Fruit fly (Drosophila melanogaster): ENCODE measurements around the gene Drsl2.

The Drsl2 gene

dm6 chr3L:3276930-3277329, 37.2 kb upstream of the Drsl2 start:
- peak; percentile 9 for TF ChIP-seq Eip78C (GFP tag)
- TF ChIP-seq Sox15 (GFP tag; optimal IDR thresholded peaks at IDR 0.05): no peak

DNA sequence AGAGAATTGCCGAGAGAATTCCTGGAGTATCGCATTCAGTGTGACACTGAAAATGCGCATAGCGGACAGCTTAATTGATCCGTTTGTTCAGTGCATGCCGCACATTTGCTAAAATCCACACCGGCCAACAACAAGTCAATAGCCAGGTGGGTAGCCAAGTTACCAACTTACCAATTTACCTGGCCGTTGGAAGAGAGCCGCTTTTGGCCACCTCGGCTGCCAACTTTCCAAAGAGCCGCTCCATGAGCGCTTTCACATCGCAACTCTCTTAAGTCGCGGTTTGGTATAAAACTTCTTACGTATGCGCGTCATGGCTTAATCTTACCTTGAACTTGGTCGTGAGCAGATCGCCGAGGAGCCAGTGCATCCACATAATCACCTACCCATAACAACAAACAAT, 34.2 kb upstream of the Drsl2 start, which contains the start of gene CG12017:
TSS of gene CG12017 (plus strand) at position 310 of the 400 bp plus-strand sequence.
- TF ChIP-seq Lpt (GFP tag; optimal IDR thresholded peaks at IDR 0.05): no peak
- TF ChIP-seq CG4318 (GFP tag; optimal IDR thresholded peaks at IDR 0.05): no peak
- peak; percentile 10 for TF ChIP-seq Sox102F (GFP tag; optimal IDR thresholded peaks at IDR 0.05)
- TF ChIP-seq CG8319 (GFP tag; optimal IDR thresholded peaks at IDR 0.05): no peak
- TF ChIP-seq Sox15 (GFP tag; optimal IDR thresholded peaks at IDR 0.05): no peak
- no peak for TF ChIP-seq CG11902 (GFP tag; optimal IDR thresholded peaks at IDR 0.05)
- no peak for TF ChIP-seq Gug (GFP tag; IDR thresholded peaks at IDR 0.05)
- no peak for TF ChIP-seq CG31627 (GFP tag; optimal IDR thresholded peaks at IDR 0.05)
- peak; percentile 59 for TF ChIP-seq Eip78C (GFP tag)

- no peak for TF ChIP-seq Sox14 (GFP tag; optimal IDR thresholded peaks at IDR 0.05)
- TF ChIP-seq Hr38 (GFP tag; optimal IDR thresholded peaks at IDR 0.05): no peak
- TF ChIP-seq Lpt (GFP tag; optimal IDR thresholded peaks at IDR 0.05): no peak
- no peak for TF ChIP-seq Met (GFP tag; optimal IDR thresholded peaks at IDR 0.05)
- TF ChIP-seq Ets96B (tag; optimal IDR thresholded peaks at IDR 0.05): no peak
- TF ChIP-seq CG6276 (GFP tag; optimal IDR thresholded peaks at IDR 0.05): no peak
- no peak for TF ChIP-seq CG6792 (GFP tag; optimal IDR thresholded peaks at IDR 0.05)
- TF ChIP-seq CG8119 (GFP tag; IDR thresholded peaks at IDR 0.05): peak; percentile 69
- TF ChIP-seq dac (GFP tag; optimal IDR thresholded peaks at IDR 0.05): no peak
- TF ChIP-seq CG31627 (GFP tag; optimal IDR thresholded peaks at IDR 0.05): no peak
- TF ChIP-seq Hr4 (GFP tag; optimal IDR thresholded peaks at IDR 0.05): peak; percentile 71
- TF ChIP-seq CG8632 (GFP tag; optimal IDR thresholded peaks at IDR 0.05): no peak
- TF ChIP-seq CG6163 (GFP tag; IDR thresholded peaks at IDR 0.05): no peak
- TF ChIP-seq Eip78C (GFP tag): peak; percentile 43
- TF ChIP-seq vri (GFP tag; optimal IDR thresholded peaks at IDR 0.05): no peak
- peak; percentile 4 for TF ChIP-seq pdm3 (GFP tag; optimal IDR thresholded peaks at IDR 0.05)
- TF ChIP-seq CG34406 (GFP tag; optimal IDR thresholded peaks at IDR 0.05): no peak
- no peak for TF ChIP-seq dsx (GFP tag; optimal IDR thresholded peaks at IDR 0.05; ENCODE audit: poor library complexity, severe bottlenecking)
- TF ChIP-seq CG7368 (GFP tag; optimal IDR thresholded peaks at IDR 0.05): no peak
- no peak for TF ChIP-seq CG6854 (GFP tag; optimal IDR thresholded peaks at IDR 0.05)
- no peak for TF ChIP-seq Smox (GFP tag; optimal IDR thresholded peaks at IDR 0.05)
- peak in 1 of 2 experiments; percentile 16 for TF ChIP-seq salr (GFP tag; optimal IDR thresholded peaks at IDR 0.05)
- TF ChIP-seq Blimp-1 (GFP tag; optimal IDR thresholded peaks at IDR 0.05): no peak
- no peak for TF ChIP-seq CG10669 (GFP tag; optimal IDR thresholded peaks at IDR 0.05)
- no peak for TF ChIP-seq CG1621 (tag; optimal IDR thresholded peaks at IDR 0.05)
- TF ChIP-seq acj6 (GFP tag; optimal IDR thresholded peaks at IDR 0.05): no peak
- TF ChIP-seq Gug (GFP tag; IDR thresholded peaks at IDR 0.05): no peak
- peak; percentile 41; the same call in 1 of the 3 replicates for TF ChIP-seq eg (GFP tag; IDR thresholded peaks at IDR 0.05)
- TF ChIP-seq OdsH (GFP tag; optimal IDR thresholded peaks at IDR 0.05): peak; percentile 23
- no peak for TF ChIP-seq CG3032 (tag; optimal IDR thresholded peaks at IDR 0.05)
- TF ChIP-seq spab (GFP tag; optimal IDR thresholded peaks at IDR 0.05): no peak
- TF ChIP-seq CG15336 (GFP tag; IDR thresholded peaks at IDR 0.05): peak; percentile 73
- no peak for TF ChIP-seq cyc (GFP tag; optimal IDR thresholded peaks at IDR 0.05)
- TF ChIP-seq CG16779 (tag; optimal IDR thresholded peaks at IDR 0.05): no peak
- TF ChIP-seq CG10631 (GFP tag; optimal IDR thresholded peaks at IDR 0.05): no peak
- TF ChIP-seq Hr39 (GFP tag; optimal IDR thresholded peaks at IDR 0.05): no peak
- no peak for TF ChIP-seq svp (GFP tag)
- no peak for TF ChIP-seq fd59A (GFP tag; optimal IDR thresholded peaks at IDR 0.05)
- TF ChIP-seq Sox102F (GFP tag; optimal IDR thresholded peaks at IDR 0.05): no peak
- TF ChIP-seq achi (GFP tag; optimal IDR thresholded peaks at IDR 0.05): no peak
- TF ChIP-seq CG11762 (GFP tag; optimal IDR thresholded peaks at IDR 0.05; ENCODE audit: insufficient read depth): no peak
- TF ChIP-seq Eip75B (GFP tag; optimal IDR thresholded peaks at IDR 0.05): no peak
- peak; percentile 75 for TF ChIP-seq CG32006 (GFP tag; optimal IDR thresholded peaks at IDR 0.05)
- no peak for TF ChIP-seq esn (GFP tag; optimal IDR thresholded peaks at IDR 0.05)
- no peak for TF ChIP-seq net (GFP tag; optimal IDR thresholded peaks at IDR 0.05)
Measured at dm6 chr3L:3283264-3283663, 30.9 kb upstream of the Drsl2 start.
